Worm (Caenorhabditis elegans): ENCODE results near the gene F57G4.11.
"Not testable (repeated sequence)": the region's sequence is repeated elsewhere in the genome, so short reads cannot be mapped to it uniquely, and the experiment has no call there.

The F57G4.11 gene

ce11 chrV:17624906-17625305 lies at the start of gene F57G4.11:
F57G4.11 (plus strand) TSS chrV:17625206.
- TF ChIP-seq tbx-8 (GFP tag; optimal IDR thresholded peaks at IDR 0.05): no peak
- TF ChIP-seq nhr-237 (tag; optimal IDR thresholded peaks at IDR 0.05): no peak
- no peak for TF ChIP-seq ceh-83 (GFP tag; optimal IDR thresholded peaks at IDR 0.05)
- no peak for TF ChIP-seq elt-1 (tag; optimal IDR thresholded peaks at IDR 0.05; ENCODE audit: borderline replicate concordance, insufficient read depth)
- no peak for TF ChIP-seq snpc-4 (tag; optimal IDR thresholded peaks at IDR 0.05)
- TF ChIP-seq M03D4.4 (tag; optimal IDR thresholded peaks at IDR 0.05): no peak
- TF ChIP-seq nhr-28 (tag; optimal IDR thresholded peaks at IDR 0.05): no peak
- TF ChIP-seq nhr-2 (tag; optimal IDR thresholded peaks at IDR 0.05): no peak
- no peak for TF ChIP-seq bed-3 (GFP tag; optimal IDR thresholded peaks at IDR 0.05)
- TF ChIP-seq elt-3 (tag; optimal IDR thresholded peaks at IDR 0.05): no peak
- TF ChIP-seq nhr-76 (tag; optimal IDR thresholded peaks at IDR 0.05): no peak
- no peak for TF ChIP-seq mep-1 (tag; optimal IDR thresholded peaks at IDR 0.05)
- no peak for TF ChIP-seq unc-62 (GFP tag; optimal IDR thresholded peaks at IDR 0.05)
- no peak for TF ChIP-seq sem-2 (GFP tag; optimal IDR thresholded peaks at IDR 0.05)
- TF ChIP-seq lin-32 (GFP tag; optimal IDR thresholded peaks at IDR 0.05): no peak
- no peak for TF ChIP-seq cnd-1 (tag; optimal IDR thresholded peaks at IDR 0.05)
- no peak for TF ChIP-seq nhr-12 (tag; optimal IDR thresholded peaks at IDR 0.05)
- no peak for TF ChIP-seq pha-4 (tag; optimal IDR thresholded peaks at IDR 0.05)
- TF ChIP-seq ceh-39 (tag; optimal IDR thresholded peaks at IDR 0.05): no peak

- no peak for TF ChIP-seq ces-1 (GFP tag; optimal IDR thresholded peaks at IDR 0.05)
- no peak for TF ChIP-seq pha-4 (tag; optimal IDR thresholded peaks at IDR 0.05)
- TF ChIP-seq sptf-1 (tag; optimal IDR thresholded peaks at IDR 0.05): no peak
- no peak for TF ChIP-seq zip-8 (tag; optimal IDR thresholded peaks at IDR 0.05)
- TF ChIP-seq mep-1 (tag; optimal IDR thresholded peaks at IDR 0.05): no peak
- no peak for TF ChIP-seq lin-13 (tag; optimal IDR thresholded peaks at IDR 0.05)
- TF ChIP-seq hlh-1 (tag; optimal IDR thresholded peaks at IDR 0.05): no peak
- TF ChIP-seq mls-2 (tag; optimal IDR thresholded peaks at IDR 0.05): no peak
- no peak for TF ChIP-seq blmp-1 (tag; optimal IDR thresholded peaks at IDR 0.05)
- TF ChIP-seq nhr-12 (tag; optimal IDR thresholded peaks at IDR 0.05): no peak
- TF ChIP-seq M03D4.4 (tag; optimal IDR thresholded peaks at IDR 0.05): no peak
- TF ChIP-seq nhr-2 (tag; optimal IDR thresholded peaks at IDR 0.05): no peak
- TF ChIP-seq elt-3 (tag; optimal IDR thresholded peaks at IDR 0.05): no peak
- no peak for TF ChIP-seq ceh-39 (tag; optimal IDR thresholded peaks at IDR 0.05)
- no peak for TF ChIP-seq cnd-1 (tag; optimal IDR thresholded peaks at IDR 0.05)
- TF ChIP-seq sem-2 (GFP tag; optimal IDR thresholded peaks at IDR 0.05): no peak
- no peak for TF ChIP-seq elt-1 (tag; optimal IDR thresholded peaks at IDR 0.05; ENCODE audit: borderline replicate concordance, insufficient read depth)
- TF ChIP-seq snpc-4 (tag; optimal IDR thresholded peaks at IDR 0.05): no peak
- no peak for TF ChIP-seq ceh-43 (GFP tag; optimal IDR thresholded peaks at IDR 0.05)
- no peak for TF ChIP-seq unc-62 (GFP tag; optimal IDR thresholded peaks at IDR 0.05)
These were observed 45.0 kb upstream of the F57G4.11 start for ce11 chrV:17580017-17580416.

- TF ChIP-seq mls-2, hlh-1, elt-3 (tag; optimal IDR thresholded peaks at IDR 0.05): not testable (repeated sequence)
These were observed 40.6 kb upstream of the F57G4.11 start, which contains the start of gene fbxa-133 for ce11 chrV:17584352-17584843. fbxa-133 (plus strand) TSS chrV:17584793.

ce11 chrV:17595691-17596090 lies 29.3 kb upstream of the F57G4.11 start:
- TF ChIP-seq unc-120 (tag; optimal IDR thresholded peaks at IDR 0.05; ENCODE audit: poor library complexity, severe bottlenecking) (no peak), elt-3 (tag; optimal IDR thresholded peaks at IDR 0.05) (no peak), lsy-2 (tag; optimal IDR thresholded peaks at IDR 0.05) (no peak), nhr-28 (tag; optimal IDR thresholded peaks at IDR 0.05) (no peak), hlh-1 (tag; optimal IDR thresholded peaks at IDR 0.05) (no peak), nhr-237 (tag; optimal IDR thresholded peaks at IDR 0.05) (no peak), mls-2 (tag; optimal IDR thresholded peaks at IDR 0.05) (no peak), nhr-12 (tag; optimal IDR thresholded peaks at IDR 0.05) (no peak), mep-1 (tag; optimal IDR thresholded peaks at IDR 0.05) (no peak), ceh-39 (tag; optimal IDR thresholded peaks at IDR 0.05) (no peak)

- TF ChIP-seq lsy-2 (tag; optimal IDR thresholded peaks at IDR 0.05) (no peak), nhr-237 (tag; optimal IDR thresholded peaks at IDR 0.05) (no peak), lin-32 (GFP tag; optimal IDR thresholded peaks at IDR 0.05) (no peak), ces-1 (GFP tag; optimal IDR thresholded peaks at IDR 0.05) (no peak), M03D4.4 (tag; optimal IDR thresholded peaks at IDR 0.05) (no peak), sptf-1 (tag; optimal IDR thresholded peaks at IDR 0.05) (no peak), drap-1 (GFP tag; optimal IDR thresholded peaks at IDR 0.05) (no peak), nhr-12 (tag; optimal IDR thresholded peaks at IDR 0.05) (no peak), lin-13 (tag; optimal IDR thresholded peaks at IDR 0.05) (no peak)
These were observed 26.2 kb upstream of the F57G4.11 start, which contains the start of gene Y6G8.2 for ce11 chrV:17598810-17599209. Y6G8.2 (minus strand) TSS chrV:17598956.
